Worm (Caenorhabditis elegans) whole organism, dauer: ENCODE measurements around the gene D1086.17.

Source experiments
- unc-62 ChIP-seq: sonication (generic microtip); optimal IDR thresholded peaks from 2 replicates; lab custom pipeline; 2017; ENCODE audit warnings: missing biosample characterization, missing genetic modification reagents, missing genetic modification characterization

Gene D1086.17

ce11 chrV:14083970-14084369 is 16.3 kb downstream of the D1086.17 start, which contains the start of gene D1086.7:
TSS of gene D1086.7 (plus strand) at chrV:14084270.
- TF ChIP-seq unc-62 (GFP tag; lab: Kevin White, UChicago) = no peak

- no peak for TF ChIP-seq unc-62 (GFP tag; lab: Kevin White, UChicago)
Observed at ce11 chrV:14085589-14085988, 17.9 kb downstream of the D1086.17 start, which contains the start of gene D1086.18. TSS of gene D1086.18 (plus strand) at chrV:14085889.

ce11 chrV:14088051-14088450 is 20.4 kb downstream of the D1086.17 start, which contains the start of gene D1086.19:
TSS of gene D1086.19 (plus strand) at chrV:14088351.
- TF ChIP-seq unc-62 (GFP tag; lab: Kevin White, UChicago) = no peak

ce11 chrV:14090309-14090967 is 22.8 kb downstream of the D1086.17 start, which contains the start of the genes D1086.5 and him-5:
TSS of gene D1086.5 (minus strand) at chrV:14090359.
TSS of gene him-5 (plus strand) at chrV:14090426.
- TF ChIP-seq unc-62 (GFP tag; lab: Kevin White, UChicago) = no peak

- no peak for TF ChIP-seq unc-62 (GFP tag; lab: Kevin White, UChicago)
Observed at ce11 chrV:14092403-14092802, 24.7 kb downstream of the D1086.17 start, which contains the start of gene D1086.3. TSS of gene D1086.3 (plus strand) at chrV:14092792.

ce11 chrV:14093805-14094204 is 26.1 kb downstream of the D1086.17 start, which contains the start of gene D1086.8:
TSS of gene D1086.8 (plus strand) at chrV:14094105.
- no peak for TF ChIP-seq unc-62 (GFP tag; lab: Kevin White, UChicago)

- no peak for TF ChIP-seq unc-62 (GFP tag; lab: Kevin White, UChicago)
Observed at ce11 chrV:14094546-14094945, 26.9 kb downstream of the D1086.17 start.

- no peak for TF ChIP-seq unc-62 (GFP tag; lab: Kevin White, UChicago)
Observed at ce11 chrV:14094953-14095352, 27.3 kb downstream of the D1086.17 start.

ce11 chrV:14097358-14097757 is 29.7 kb downstream of the D1086.17 start:
- TF ChIP-seq unc-62 (GFP tag; lab: Kevin White, UChicago) = no peak

ce11 chrV:14098519-14098918 is 30.9 kb downstream of the D1086.17 start, which contains the start of the genes D1086.2 and D1086.1:
TSS of gene D1086.2 (minus strand) at chrV:14098668.
TSS of gene D1086.1 (plus strand) at chrV:14098858.
- no peak for TF ChIP-seq unc-62 (GFP tag; lab: Kevin White, UChicago)

- TF ChIP-seq unc-62 (GFP tag; lab: Kevin White, UChicago) = no peak
Observed at ce11 chrV:14100886-14101285, 33.2 kb downstream of the D1086.17 start, which contains the start of gene D1086.12. TSS of gene D1086.12 (plus strand) at chrV:14101186.

ce11 chrV:14103970-14104369 is 36.3 kb downstream of the D1086.17 start, which contains the start of gene D1086.9:
TSS of gene D1086.9 (plus strand) at chrV:14104270.
- TF ChIP-seq unc-62 (GFP tag; lab: Kevin White, UChicago) = no peak

ce11 chrV:14107511-14107910 is 39.8 kb downstream of the D1086.17 start, which contains the start of gene H39E23.3:
TSS of gene H39E23.3 (plus strand) at chrV:14107811.
- TF ChIP-seq unc-62 (GFP tag; lab: Kevin White, UChicago) = no peak

ce11 chrV:14110042-14110441 is 42.4 kb downstream of the D1086.17 start, which contains the start of gene H39E23.2:
TSS of gene H39E23.2 (plus strand) at chrV:14110342.
- TF ChIP-seq unc-62 (GFP tag; lab: Kevin White, UChicago) = no peak

- no peak for TF ChIP-seq unc-62 (GFP tag; lab: Kevin White, UChicago)
Observed at ce11 chrV:14120674-14121073, 53.0 kb downstream of the D1086.17 start.
